Worm (Caenorhabditis elegans) whole organism, L4 larva: ENCODE measurements around the gene let-653.

ENCODE experiments used
- R02D3.7 ChIP-seq: fragments of 150-350 bp; sonication (generic microtip); optimal IDR thresholded peaks from 3 replicates; lab custom pipeline; 2014; ENCODE audit warnings: missing biosample characterization, missing genetic modification characterization
- lir-3 ChIP-seq: sonication (generic microtip); optimal IDR thresholded peaks from 2 replicates; lab custom pipeline; 2016; ENCODE audit warnings: mild to moderate bottlenecking, missing genetic modification characterization, missing compliant biosample characterization
- nhr-237 ChIP-seq: sonication (generic microtip); optimal IDR thresholded peaks from 2 replicates; lab custom pipeline; 2017; ENCODE audit warnings: missing biosample characterization, missing genetic modification characterization
- nhr-76 ChIP-seq: fragments of 150-350 bp; optimal IDR thresholded peaks from 2 replicates; lab custom pipeline; 2014; ENCODE audit warnings: missing biosample characterization, missing genetic modification characterization
- pqm-1 ChIP-seq: sonication (generic microtip); optimal IDR thresholded peaks from 2 replicates; lab custom pipeline; 2017; ENCODE audit warnings: missing biosample characterization, missing genetic modification characterization
- zfp-3 ChIP-seq: fragments of 200-800 bp; sonication (Bioruptor generic); conservative IDR thresholded peaks from 2 replicates; pipeline ENCODE4 v1.3.6; 2022; ENCODE audit warnings: missing genetic modification reagents, missing genetic modification characterization, missing compliant biosample characterization

ce11 chrIV:11919067-11919466 lies 33.7 kb downstream of the let-653 start:
- TF ChIP-seq nhr-76 (tag; lab: Kevin White, UChicago) (no peak), zfp-3 (GFP tag; lab: Robert Waterston, UW) (no peak), pqm-1 (tag; lab: Kevin White, UChicago) (no peak), nhr-237 (tag; lab: Kevin White, UChicago) (no peak), R02D3.7 (tag; lab: Kevin White, UChicago) (no peak), lir-3 (tag; lab: Kevin White, UChicago) (no peak)
